Worm (Caenorhabditis elegans) whole organism, L1 larva: ENCODE measurements around the gene ttll-15.

Source experiments
- C34B4.2 ChIP-seq: sonication (generic microtip); optimal IDR thresholded peaks from 2 replicates; lab custom pipeline; 2017; ENCODE audit warnings: mild to moderate bottlenecking, missing genetic modification characterization, missing compliant biosample characterization
- Y116A8C.19 ChIP-seq: sonication (generic microtip); optimal IDR thresholded peaks from 2 replicates; lab custom pipeline; 2016; ENCODE audit warnings: missing compliant biosample characterization, missing genetic modification characterization, borderline replicate concordance
- aha-1 ChIP-seq: fragments of 150-350 bp; optimal IDR thresholded peaks from 2 replicates; lab custom pipeline; 2014; ENCODE audit warnings: missing biosample characterization, missing genetic modification characterization
- alr-1 ChIP-seq: fragments of 200-800 bp; sonication (Bioruptor generic); optimal IDR thresholded peaks from 2 replicates; lab custom pipeline; 2018; ENCODE audit warnings: borderline replicate concordance, mild to moderate bottlenecking, missing genetic modification characterization, missing compliant biosample characterization
- ama-1 ChIP-seq: fragments of 150-350 bp; optimal IDR thresholded peaks from 2 replicates; lab custom pipeline; 2014
- blmp-1 ChIP-seq: fragments of 150-350 bp; optimal IDR thresholded peaks from 2 replicates; lab custom pipeline; 2014; ENCODE audit warnings: missing biosample characterization, missing genetic modification characterization
- ceh-63 ChIP-seq: fragments of 200-800 bp; sonication (Bioruptor generic); optimal IDR thresholded peaks from 2 replicates; lab custom pipeline; 2018; ENCODE audit warnings: mild to moderate bottlenecking, missing genetic modification characterization, missing compliant biosample characterization
- ceh-8 ChIP-seq: fragments of 200-800 bp; sonication (Bioruptor generic); optimal IDR thresholded peaks from 2 replicates; lab custom pipeline; 2018; ENCODE audit warnings: mild to moderate bottlenecking, missing genetic modification characterization, moderate library complexity, missing compliant biosample characterization
- ceh-82 ChIP-seq, 3 experiments: fragments of 150-350 bp in 1 of 3; sonication (generic microtip) in 2 of 3; optimal IDR thresholded peaks; 2 replicates each; lab custom pipeline; 2014 to 2017; ENCODE audit warnings: missing biosample characterization in 3 of 3, missing genetic modification characterization in 3 of 3
- dpl-1 ChIP-seq, 3 experiments: fragments of 150-350 bp in 2 of 3; sonication (generic microtip) in 1 of 3; optimal IDR thresholded peaks; 2 replicates each; lab custom pipeline; 2014 to 2017; ENCODE audit warnings: missing biosample characterization in 3 of 3, missing genetic modification characterization in 3 of 3, missing genetic modification reagents in 3 of 3
- efl-1 ChIP-seq, 4 experiments: fragments of 150-350 bp; optimal IDR thresholded peaks in 3 of 4; peaks in 1 of 4; 1 replicate in 1 of 4; 2 replicates in 3 of 4; lab custom pipeline; 2014; ENCODE audit warnings: missing biosample characterization in 2 of 4, missing genetic modification characterization in 2 of 4, missing genetic modification reagents in 2 of 4
- egl-13 ChIP-seq: sonication (generic microtip); optimal IDR thresholded peaks from 2 replicates; lab custom pipeline; 2016; ENCODE audit warnings: missing genotype, missing genetic modification reagents, missing genetic modification characterization, missing compliant biosample characterization
- egl-27 ChIP-seq, 2 experiments: fragments of 150-350 bp in 1 of 2; sonication (generic microtip); optimal IDR thresholded peaks; 3 replicates each; lab custom pipeline; 2017 to 2018; ENCODE audit warnings: missing biosample characterization in 2 of 2, missing genetic modification characterization in 2 of 2, missing genetic modification reagents in 2 of 2
- elt-3 ChIP-seq, 6 experiments: fragments of 150-350 bp in 1 of 6; sonication (generic microtip); optimal IDR thresholded peaks; 2 replicates each; lab custom pipeline; 2017 to 2018; ENCODE audit warnings: missing biosample characterization in 6 of 6, missing genetic modification characterization in 6 of 6, inconsistent platforms in 1 of 6
- fkh-10 ChIP-seq: sonication (generic microtip); optimal IDR thresholded peaks from 2 replicates; lab custom pipeline; 2017; ENCODE audit warnings: missing biosample characterization, missing genetic modification reagents, missing genetic modification characterization
- fkh-4 ChIP-seq: sonication (generic microtip); optimal IDR thresholded peaks from 2 replicates; lab custom pipeline; 2016; ENCODE audit warnings: missing compliant biosample characterization, missing genetic modification characterization, borderline replicate concordance
- fkh-8 ChIP-seq: sonication (generic microtip); optimal IDR thresholded peaks from 2 replicates; lab custom pipeline; 2016; ENCODE audit warnings: mild to moderate bottlenecking, missing genetic modification characterization, missing compliant biosample characterization
- isw-1 ChIP-seq: fragments of 200-800 bp; sonication (Bioruptor generic); IDR thresholded peaks from 2 replicates; pipeline ENCODE4 v1.3.6; 2022; ENCODE audit warnings: missing genetic modification characterization, missing compliant biosample characterization
- jun-1 ChIP-seq: fragments of 150-350 bp; optimal IDR thresholded peaks from 2 replicates; lab custom pipeline; 2014; ENCODE audit warnings: missing biosample characterization, missing genetic modification reagents, missing genetic modification characterization
- lin-13 ChIP-seq: fragments of 150-350 bp; optimal IDR thresholded peaks from 2 replicates; lab custom pipeline; 2014; ENCODE audit warnings: missing biosample characterization, missing genetic modification reagents, missing genetic modification characterization
- lin-14 ChIP-seq: fragments of 200-800 bp; sonication (Bioruptor generic); optimal IDR thresholded peaks from 2 replicates; lab custom pipeline; 2018; ENCODE audit warnings: mild to moderate bottlenecking, missing genetic modification characterization, moderate library complexity, missing compliant biosample characterization
- lin-15B ChIP-seq: fragments of 150-350 bp; sonication (generic microtip); optimal IDR thresholded peaks from 3 replicates; lab custom pipeline; 2014; ENCODE audit warnings: missing biosample characterization, missing genetic modification characterization
- lin-35 ChIP-seq, 2 experiments: fragments of 150-350 bp; optimal IDR thresholded peaks; 2 replicates each; lab custom pipeline; 2014; ENCODE audit warnings: missing biosample characterization in 2 of 2, missing genetic modification characterization in 2 of 2, missing genetic modification reagents in 2 of 2
- lir-3 ChIP-seq: sonication (generic microtip); optimal IDR thresholded peaks from 2 replicates; lab custom pipeline; 2016; ENCODE audit warnings: mild to moderate bottlenecking, missing genetic modification characterization, moderate library complexity, missing compliant biosample characterization; ENCODE audit not compliant: poor library complexity
- mab-9 ChIP-seq: fragments of 200-800 bp; sonication (Bioruptor generic); IDR thresholded peaks from 2 replicates; pipeline ENCODE4 v1.3.6; 2022; ENCODE audit warnings: missing genetic modification reagents, missing genetic modification characterization, missing compliant biosample characterization
- mef-2 ChIP-seq: fragments of 150-350 bp; optimal IDR thresholded peaks from 2 replicates; lab custom pipeline; 2014; ENCODE audit warnings: missing biosample characterization, missing genetic modification characterization
- mep-1 ChIP-seq: fragments of 150-350 bp; optimal IDR thresholded peaks from 2 replicates; lab custom pipeline; 2014; ENCODE audit warnings: missing biosample characterization, missing genetic modification characterization
- nhr-20 ChIP-seq: sonication (generic microtip); optimal IDR thresholded peaks from 2 replicates; lab custom pipeline; 2016; ENCODE audit warnings: mild to moderate bottlenecking, missing genetic modification characterization, missing compliant biosample characterization
- nhr-28 ChIP-seq: fragments of 150-350 bp; optimal IDR thresholded peaks from 2 replicates; lab custom pipeline; 2014; ENCODE audit warnings: missing biosample characterization, missing genetic modification characterization
- nhr-47 ChIP-seq: sonication (generic microtip); optimal IDR thresholded peaks from 2 replicates; lab custom pipeline; 2016; ENCODE audit warnings: mild to moderate bottlenecking, missing genetic modification characterization, moderate library complexity, missing compliant biosample characterization
- nhr-71 ChIP-seq: sonication (generic microtip); optimal IDR thresholded peaks from 2 replicates; lab custom pipeline; 2016; ENCODE audit warnings: mild to moderate bottlenecking, missing genetic modification characterization, moderate library complexity, missing compliant biosample characterization
- nhr-77 ChIP-seq: fragments of 150-350 bp; optimal IDR thresholded peaks from 2 replicates; lab custom pipeline; 2014; ENCODE audit warnings: missing biosample characterization, missing genetic modification characterization
- nhr-85 ChIP-seq: sonication (generic microtip); peaks from one replicate; lab custom pipeline; 2016; ENCODE audit warnings: missing genetic modification characterization, inconsistent platforms, missing compliant biosample characterization
- nhr-90 ChIP-seq: sonication (generic microtip); optimal IDR thresholded peaks from 2 replicates; lab custom pipeline; 2016; ENCODE audit warnings: mild to moderate bottlenecking, missing genetic modification characterization, missing compliant biosample characterization; ENCODE audit not compliant: poor library complexity
- pax-3 ChIP-seq: fragments of 200-800 bp; sonication (Bioruptor generic); optimal IDR thresholded peaks from 2 replicates; lab custom pipeline; 2018; ENCODE audit warnings: mild to moderate bottlenecking, missing genetic modification characterization, moderate library complexity, missing compliant biosample characterization
- rnt-1 ChIP-seq: sonication (generic microtip); optimal IDR thresholded peaks from 2 replicates; lab custom pipeline; 2016; ENCODE audit warnings: mild to moderate bottlenecking, missing genetic modification characterization, moderate library complexity, missing compliant biosample characterization
- snu-23 ChIP-seq: sonication (generic microtip); optimal IDR thresholded peaks from 2 replicates; lab custom pipeline; 2016; ENCODE audit warnings: missing genetic modification characterization, missing compliant biosample characterization
- tbx-2 ChIP-seq: sonication (generic microtip); optimal IDR thresholded peaks from 2 replicates; lab custom pipeline; 2016; ENCODE audit warnings: missing genetic modification characterization, missing compliant biosample characterization
- tlp-1 ChIP-seq: fragments of 150-350 bp; optimal IDR thresholded peaks from 2 replicates; lab custom pipeline; 2014; ENCODE audit warnings: missing biosample characterization, missing genetic modification characterization
- unc-62 ChIP-seq: fragments of 150-350 bp; optimal IDR thresholded peaks from 2 replicates; lab custom pipeline; 2014; ENCODE audit warnings: missing biosample characterization, missing genetic modification reagents, missing genetic modification characterization
- unc-98 ChIP-seq: fragments of 200-800 bp; sonication (Bioruptor generic); IDR thresholded peaks from 2 replicates; pipeline ENCODE4 v1.3.6; 2022; ENCODE audit warnings: missing genetic modification characterization, missing compliant biosample characterization
- vab-15 ChIP-seq: sonication (generic microtip); optimal IDR thresholded peaks from 2 replicates; lab custom pipeline; 2017; ENCODE audit warnings: missing genotype, mild to moderate bottlenecking, missing genetic modification characterization, missing compliant biosample characterization
- xbp-1 ChIP-seq: sonication (generic microtip); optimal IDR thresholded peaks from 2 replicates; lab custom pipeline; 2016; ENCODE audit warnings: missing genetic modification characterization, missing compliant biosample characterization
- zag-1 ChIP-seq: fragments of 150-350 bp; optimal IDR thresholded peaks from 2 replicates; lab custom pipeline; 2014; ENCODE audit warnings: missing biosample characterization, missing genetic modification characterization
- zip-4 ChIP-seq: fragments of 200-800 bp; sonication (Bioruptor generic); optimal IDR thresholded peaks from 2 replicates; lab custom pipeline; 2018; ENCODE audit warnings: mild to moderate bottlenecking, missing genetic modification characterization, moderate library complexity, missing compliant biosample characterization

Gene ttll-15

ce11 chrV:10338305-10338992, 19.9 kb upstream of the ttll-15 start, which contains the start of gene arx-2 (continued):
- TF ChIP-seq vab-15 (tag; lab: Kevin White, UChicago), result no peak
- no peak for TF ChIP-seq fkh-10 (GFP tag; lab: Kevin White, UChicago)
- peak; percentile 36 for TF ChIP-seq snu-23
- TF ChIP-seq jun-1, result no peak
- no peak for TF ChIP-seq Y116A8C.19 (tag; lab: Kevin White, UChicago)
- TF ChIP-seq nhr-77, result no peak
- no peak for TF ChIP-seq ceh-8 (GFP tag; lab: Kevin White, UChicago)
- TF ChIP-seq pax-3, result no peak
- no peak for TF ChIP-seq egl-27 (tag; optimal IDR thresholded peaks at IDR 0.05; lab: Kevin White, UChicago)
- TF ChIP-seq ceh-82 (tag; optimal IDR thresholded peaks at IDR 0.05; lab: Kevin White, UChicago), result peak in 1 of 3 experiments; percentile 30
- no peak for TF ChIP-seq tlp-1 (tag; lab: Kevin White, UChicago)
- TF ChIP-seq dpl-1 (GFP tag; optimal IDR thresholded peaks at IDR 0.05; lab: Kevin White, UChicago), result peak in 1 of 3 experiments; percentile 64
- no peak for TF ChIP-seq zag-1 (tag; lab: Kevin White, UChicago)
- peak; percentile 40 to 44 for TF ChIP-seq efl-1 (optimal IDR thresholded peaks at IDR 0.05; lab: Kevin White, UChicago)
- TF ChIP-seq efl-1 (GFP tag; optimal IDR thresholded peaks at IDR 0.05 in 1 of 2; lab: Kevin White, UChicago), result peak; percentile 49 to 85
- TF ChIP-seq xbp-1, result no peak
- TF ChIP-seq fkh-4 (tag; lab: Kevin White, UChicago), result no peak
- peak; percentile 25 for TF ChIP-seq nhr-20 (tag; lab: Kevin White, UChicago)
- no peak for TF ChIP-seq C34B4.2 (tag; lab: Kevin White, UChicago)
- no peak for TF ChIP-seq tbx-2 (tag; lab: Kevin White, UChicago)

- TF ChIP-seq elt-3 (tag; optimal IDR thresholded peaks at IDR 0.05; lab: Kevin White, UChicago) (no peak), aha-1 (tag; lab: Kevin White, UChicago) (no peak), nhr-90 (tag; lab: Kevin White, UChicago) (no peak), ceh-8 (GFP tag; lab: Kevin White, UChicago) (no peak), ceh-63 (no peak), unc-62 (GFP tag; lab: Kevin White, UChicago) (no peak), tbx-2 (tag; lab: Kevin White, UChicago) (no peak), mab-9 (GFP tag; lab: Robert Waterston, UW) (no peak), dpl-1 (GFP tag; optimal IDR thresholded peaks at IDR 0.05; lab: Kevin White, UChicago) (no peak), alr-1 (tag; lab: Kevin White, UChicago) (no peak), zag-1 (tag; lab: Kevin White, UChicago) (no peak), nhr-20 (tag; lab: Kevin White, UChicago) (no peak), isw-1 (GFP tag; lab: Robert Waterston, UW) (no peak), nhr-85 (tag; lab: Kevin White, UChicago) (no peak), mef-2 (tag; lab: Kevin White, UChicago) (no peak), nhr-28 (tag; lab: Kevin White, UChicago) (no peak)
- TF ChIP-seq, all 84 proteins: peak for 0
Measured at ce11 chrV:10339200-10339599, 19.1 kb upstream of the ttll-15 start, which contains the start of gene K07C5.2. Gene K07C5.2, plus strand, starts transcription at chrV:10339500.

- peak; percentile 61 for TF ChIP-seq blmp-1 (tag; lab: Kevin White, UChicago)
- peak; percentile 64 to 72 for TF ChIP-seq efl-1 (optimal IDR thresholded peaks at IDR 0.05; lab: Kevin White, UChicago)
- peak; percentile 57 to 97 for TF ChIP-seq efl-1 (GFP tag; optimal IDR thresholded peaks at IDR 0.05 in 1 of 2; lab: Kevin White, UChicago)
- peak; percentile 49 for TF ChIP-seq lir-3 (tag; lab: Kevin White, UChicago)
- TF ChIP-seq nhr-47, result peak; percentile 87
- TF ChIP-seq pax-3, result peak; percentile 51
- peak; percentile 74 for TF ChIP-seq isw-1 (GFP tag; lab: Robert Waterston, UW)
- TF ChIP-seq nhr-71 (tag; lab: Kevin White, UChicago), result peak; percentile 86
- TF ChIP-seq ama-1 (lab: Kevin White, UChicago), result peak; percentile 5
- peak; percentile 42 for TF ChIP-seq lin-15B (tag; lab: Kevin White, UChicago)
- peak; percentile 19 for TF ChIP-seq ceh-8 (GFP tag; lab: Kevin White, UChicago)
- TF ChIP-seq zip-4 (GFP tag; lab: Kevin White, UChicago), result peak; percentile 62
- peak; percentile 16 for TF ChIP-seq mep-1
- peak; percentile 85 for TF ChIP-seq rnt-1 (tag; lab: Kevin White, UChicago)
- peak; percentile 78 for TF ChIP-seq nhr-20 (tag; lab: Kevin White, UChicago)
- peak; percentile 38 to 76 for TF ChIP-seq lin-35 (GFP tag; optimal IDR thresholded peaks at IDR 0.05; lab: Kevin White, UChicago)
- peak; percentile 74 for TF ChIP-seq egl-13 (tag; lab: Kevin White, UChicago)
- peak; percentile 84 for TF ChIP-seq lin-14 (GFP tag; lab: Kevin White, UChicago)
- TF ChIP-seq fkh-8 (tag; lab: Kevin White, UChicago), result peak; percentile 24
- TF ChIP-seq elt-3 (tag; optimal IDR thresholded peaks at IDR 0.05; lab: Kevin White, UChicago), result peak in 1 of 6 experiments; percentile 29
- peak; percentile 73 for TF ChIP-seq unc-98
- peak; percentile 58 for TF ChIP-seq lin-13
- peak; percentile 84 for TF ChIP-seq mab-9 (GFP tag; lab: Robert Waterston, UW)
Measured at ce11 chrV:10341905-10342328, 16.4 kb upstream of the ttll-15 start, which contains the start of gene K07C5.13. Gene K07C5.13, plus strand, starts transcription at chrV:10342055.
